Worm (Caenorhabditis elegans): ENCODE measurements around the gene dct-15.
A peak's percentile ranks its signal among the peaks of the same experiment; 100 is the strongest.
"Not testable (repeated sequence)": the region's sequence is repeated elsewhere in the genome, so short reads cannot be mapped to it uniquely, and the experiment has no call there.

Gene dct-15

ce11 chrIV:9777535-9777934, 33.0 kb downstream of the dct-15 start, which contains the start of gene sna-2:
TSS of gene sna-2 (minus strand) at chrIV:9777634.
- TF ChIP-seq sma-9 (GFP tag; optimal IDR thresholded peaks at IDR 0.05) (peak; percentile 61), sma-9 (tag; optimal IDR thresholded peaks at IDR 0.05) (no peak), ama-1 (optimal IDR thresholded peaks at IDR 0.05) (no peak), gmeb-1 (tag; optimal IDR thresholded peaks at IDR 0.05) (peak; percentile 87), blmp-1 (tag; optimal IDR thresholded peaks at IDR 0.05; ENCODE audit: insufficient read depth) (no peak), fos-1 (tag; optimal IDR thresholded peaks at IDR 0.05) (peak; percentile 25), sem-4 (tag; optimal IDR thresholded peaks at IDR 0.05) (no peak), C34F6.9 (tag; optimal IDR thresholded peaks at IDR 0.05) (peak; percentile 77), lin-39 (tag; optimal IDR thresholded peaks at IDR 0.05) (no peak), nhr-21 (tag; optimal IDR thresholded peaks at IDR 0.05) (no peak), snpc-4 (tag; optimal IDR thresholded peaks at IDR 0.05) (no peak), nhr-129 (tag; optimal IDR thresholded peaks at IDR 0.05) (peak; percentile 52), lin-13 (GFP tag; optimal IDR thresholded peaks at IDR 0.05) (peak; percentile 8), egl-27 (tag; optimal IDR thresholded peaks at IDR 0.05) (no peak), sma-3 (GFP tag; optimal IDR thresholded peaks at IDR 0.05) (peak; percentile 11), unc-55 (GFP tag; optimal IDR thresholded peaks at IDR 0.05) (peak; percentile 88), nhr-23 (tag; optimal IDR thresholded peaks at IDR 0.05) (no peak), lsy-2 (tag; optimal IDR thresholded peaks at IDR 0.05) (peak in 1 of 2 experiments; percentile 71), ztf-1 (GFP tag; conservative IDR thresholded peaks at IDR 0.05) (no peak), Y55F3AM.14 (GFP tag; optimal IDR thresholded peaks at IDR 0.05) (no peak), nhr-237 (tag; optimal IDR thresholded peaks at IDR 0.05) (no peak)

ce11 chrIV:9773441-9773840, 37.1 kb downstream of the dct-15 start:
- TF ChIP-seq nhr-237 (tag; optimal IDR thresholded peaks at IDR 0.05) (no peak), unc-55 (GFP tag; optimal IDR thresholded peaks at IDR 0.05) (no peak), ztf-4 (tag; optimal IDR thresholded peaks at IDR 0.05) (no peak), elt-3 (tag; optimal IDR thresholded peaks at IDR 0.05) (no peak), unc-62 (GFP tag; optimal IDR thresholded peaks at IDR 0.05) (no peak), ama-1 (optimal IDR thresholded peaks at IDR 0.05) (no peak), mbf-1 (tag; optimal IDR thresholded peaks at IDR 0.05) (no peak), lin-11 (tag; optimal IDR thresholded peaks at IDR 0.05) (no peak)

ce11 chrIV:9772096-9772720, 38.3 kb downstream of the dct-15 start, which contains the start of gene cav-1:
TSS of gene cav-1 (plus strand) at chrIV:9772510.
- no peak for TF ChIP-seq ceh-16 (tag; optimal IDR thresholded peaks at IDR 0.05)
- TF ChIP-seq peb-1 (tag; optimal IDR thresholded peaks at IDR 0.05), result no peak
- no peak for TF ChIP-seq ztf-1 (GFP tag; conservative IDR thresholded peaks at IDR 0.05)
- TF ChIP-seq ama-1 (optimal IDR thresholded peaks at IDR 0.05), result no peak
- TF ChIP-seq unc-55 (GFP tag; optimal IDR thresholded peaks at IDR 0.05), result no peak
- no peak for TF ChIP-seq lsy-2 (tag; optimal IDR thresholded peaks at IDR 0.05)
- TF ChIP-seq ztf-4 (tag; optimal IDR thresholded peaks at IDR 0.05), result no peak
- TF ChIP-seq nhr-77 (tag; optimal IDR thresholded peaks at IDR 0.05), result no peak
- TF ChIP-seq elt-3 (tag; optimal IDR thresholded peaks at IDR 0.05), result no peak

ce11 chrIV:9770798-9771197, 39.7 kb downstream of the dct-15 start:
- TF ChIP-seq mab-5 (tag; optimal IDR thresholded peaks at IDR 0.05), result peak; percentile 12
- TF ChIP-seq sma-9 (GFP tag; optimal IDR thresholded peaks at IDR 0.05), result no peak
- no peak for TF ChIP-seq sma-9 (tag; optimal IDR thresholded peaks at IDR 0.05)

- not testable (repeated sequence) for TF ChIP-seq nhr-129, ZK546.5, ceh-82 (tag; optimal IDR thresholded peaks at IDR 0.05)
Observed at ce11 chrIV:9769746-9770145, 40.8 kb downstream of the dct-15 start, which contains the start of gene msp-78. TSS of gene msp-78 (plus strand) at chrIV:9770046.

- not testable (repeated sequence) for TF ChIP-seq nhr-6 (tag; optimal IDR thresholded peaks at IDR 0.05); nhr-237 (tag; optimal IDR thresholded peaks at IDR 0.05); ama-1 (optimal IDR thresholded peaks at IDR 0.05)
Observed at ce11 chrIV:9767054-9767453, 43.5 kb downstream of the dct-15 start, which contains the start of gene msp-79. TSS of gene msp-79 (minus strand) at chrIV:9767154.

Measured in whole organism, L2 larva.